Fruit fly (Drosophila melanogaster) whole organism, prepupa: Measurements from ENCODE around the gene Cht7.

Source experiments
- CG10631 ChIP-seq: fragments of 200-800 bp; sonication (Bioruptor generic); optimal IDR thresholded peaks from 2 replicates; lab custom pipeline; 2016; ENCODE audit warnings: missing biosample characterization, missing genetic modification characterization
- CG11294 ChIP-seq: fragments of 200-800 bp; sonication (Bioruptor generic); IDR thresholded peaks from 2 replicates; pipeline ENCODE4 v1.3.6; 2022; ENCODE audit warnings: missing biosample characterization, missing genetic modification characterization
- CG11762 ChIP-seq: fragments of 200-800 bp; sonication (Bioruptor generic); optimal IDR thresholded peaks from 3 replicates; lab custom pipeline; 2016; ENCODE audit warnings: missing biosample characterization, missing genetic modification characterization; ENCODE audit not compliant: insufficient read depth
- CG11902 ChIP-seq: fragments of 200-800 bp; sonication (Bioruptor generic); optimal IDR thresholded peaks from 3 replicates; lab custom pipeline; 2016; ENCODE audit warnings: missing biosample characterization, missing genetic modification characterization
- CG1621 ChIP-seq: fragments of 200-800 bp; sonication (Bioruptor generic); optimal IDR thresholded peaks from 3 replicates; lab custom pipeline; 2018; ENCODE audit warnings: missing biosample characterization, mild to moderate bottlenecking, missing genetic modification characterization
- CG16779 ChIP-seq: fragments of 200-800 bp; sonication (Bioruptor generic); optimal IDR thresholded peaks from 3 replicates; lab custom pipeline; 2017; ENCODE audit warnings: missing biosample characterization, mild to moderate bottlenecking, missing genetic modification characterization
- CG3032 ChIP-seq: fragments of 200-800 bp; optimal IDR thresholded peaks from 2 replicates; lab custom pipeline; 2019; ENCODE audit warnings: missing biosample characterization, mild to moderate bottlenecking, missing genetic modification characterization, moderate library complexity
- CG34406 ChIP-seq: fragments of 200-800 bp; sonication (Bioruptor generic); optimal IDR thresholded peaks from 3 replicates; lab custom pipeline; 2016; ENCODE audit warnings: missing biosample characterization, missing genetic modification characterization
- CG3919 ChIP-seq: fragments of 200-800 bp; sonication (Bioruptor generic); optimal IDR thresholded peaks from 3 replicates; lab custom pipeline; 2016; ENCODE audit warnings: missing biosample characterization, missing genetic modification characterization
- CG4318 ChIP-seq: fragments of 200-800 bp; sonication (Bioruptor generic); optimal IDR thresholded peaks from 3 replicates; lab custom pipeline; 2017; ENCODE audit warnings: missing biosample characterization, mild to moderate bottlenecking, missing genetic modification characterization
- CG6163 ChIP-seq: fragments of 200-800 bp; sonication (Bioruptor generic); IDR thresholded peaks from 3 replicates; pipeline ENCODE4 v1.3.6; 2022; ENCODE audit warnings: missing biosample characterization, missing genetic modification characterization
- CG6276 ChIP-seq: fragments of 200-800 bp; sonication (Bioruptor generic); optimal IDR thresholded peaks from 2 replicates; lab custom pipeline; 2017; ENCODE audit warnings: missing biosample characterization, mild to moderate bottlenecking, missing genetic modification characterization
- CG6854 ChIP-seq: fragments of 200-800 bp; sonication (Bioruptor generic); optimal IDR thresholded peaks from 2 replicates; lab custom pipeline; 2017; ENCODE audit warnings: missing biosample characterization, mild to moderate bottlenecking, missing genetic modification characterization
- CG7368 ChIP-seq: fragments of 200-800 bp; sonication (Bioruptor generic); optimal IDR thresholded peaks from 3 replicates; lab custom pipeline; 2016; ENCODE audit warnings: missing biosample characterization, missing genetic modification characterization
- CG8119 ChIP-seq: fragments of 200-800 bp; sonication (Bioruptor generic); IDR thresholded peaks from 3 replicates; pipeline ENCODE4 v1.3.6; 2022; ENCODE audit warnings: missing biosample characterization, missing genetic modification characterization
- CG8319 ChIP-seq: fragments of 200-800 bp; sonication (Bioruptor generic); optimal IDR thresholded peaks from 3 replicates; lab custom pipeline; 2016; ENCODE audit warnings: missing biosample characterization, missing genetic modification characterization
- CG8632 ChIP-seq: fragments of 200-800 bp; sonication (Bioruptor generic); optimal IDR thresholded peaks from 3 replicates; lab custom pipeline; 2016; ENCODE audit warnings: missing biosample characterization, missing genetic modification characterization
- CG9139 ChIP-seq: fragments of 200-800 bp; sonication (Bioruptor generic); optimal IDR thresholded peaks from 3 replicates; lab custom pipeline; 2017; ENCODE audit warnings: missing biosample characterization, mild to moderate bottlenecking, missing genetic modification characterization
- Eip75B ChIP-seq: fragments of 200-800 bp; sonication (Bioruptor generic); optimal IDR thresholded peaks from 3 replicates; lab custom pipeline; 2016; ENCODE audit warnings: missing biosample characterization, missing genetic modification characterization
- Eip78C ChIP-seq: fragments of 200-800 bp; sonication (Bioruptor generic); peaks from one replicate; lab custom pipeline; 2016; ENCODE audit warnings: missing biosample characterization, missing genetic modification characterization
- Ets21C ChIP-seq: fragments of 200-800 bp; sonication (Bioruptor generic); optimal IDR thresholded peaks from 3 replicates; lab custom pipeline; 2016; ENCODE audit warnings: missing biosample characterization, missing genetic modification characterization
- Ets96B ChIP-seq: fragments of 200-800 bp; optimal IDR thresholded peaks from 2 replicates; lab custom pipeline; 2019; ENCODE audit warnings: missing biosample characterization, mild to moderate bottlenecking, missing genetic modification characterization, moderate library complexity
- Hr4 ChIP-seq: fragments of 200-800 bp; sonication (Bioruptor generic); optimal IDR thresholded peaks from 3 replicates; lab custom pipeline; 2016; ENCODE audit warnings: missing biosample characterization, missing genetic modification characterization
- Lpt ChIP-seq: fragments of 200-800 bp; sonication (Bioruptor generic); optimal IDR thresholded peaks from 3 replicates; lab custom pipeline; 2016; ENCODE audit warnings: missing biosample characterization, missing genetic modification characterization
- Met ChIP-seq: fragments of 200-800 bp; sonication (Bioruptor generic); optimal IDR thresholded peaks from 3 replicates; lab custom pipeline; 2016; ENCODE audit warnings: missing biosample characterization, missing genetic modification characterization
- OdsH ChIP-seq: fragments of 200-800 bp; sonication (Bioruptor generic); optimal IDR thresholded peaks from 3 replicates; lab custom pipeline; 2016; ENCODE audit warnings: missing biosample characterization, missing genetic modification characterization
- Sox102F ChIP-seq: fragments of 200-800 bp; sonication (Bioruptor generic); optimal IDR thresholded peaks from 2 replicates; lab custom pipeline; 2016; ENCODE audit warnings: missing biosample characterization, mild to moderate bottlenecking, missing genetic modification characterization
- achi ChIP-seq: fragments of 200-800 bp; sonication (Bioruptor generic); optimal IDR thresholded peaks from 3 replicates; lab custom pipeline; 2016; ENCODE audit warnings: missing biosample characterization, missing genetic modification characterization
- cyc ChIP-seq: fragments of 200-800 bp; sonication (Bioruptor generic); optimal IDR thresholded peaks from 3 replicates; lab custom pipeline; 2016; ENCODE audit warnings: missing biosample characterization, missing genetic modification characterization
- dac ChIP-seq: fragments of 200-800 bp; sonication (Bioruptor generic); optimal IDR thresholded peaks from 2 replicates; lab custom pipeline; 2017; ENCODE audit warnings: missing biosample characterization, mild to moderate bottlenecking, missing genetic modification characterization
- eg ChIP-seq: fragments of 200-800 bp; sonication (Bioruptor generic); IDR thresholded peaks from 3 replicates; pipeline ENCODE4 v1.3.6; 2022; ENCODE audit warnings: missing biosample characterization, missing genetic modification characterization
- fd59A ChIP-seq: fragments of 200-800 bp; sonication (Bioruptor generic); optimal IDR thresholded peaks from 2 replicates; lab custom pipeline; 2017; ENCODE audit warnings: missing biosample characterization, mild to moderate bottlenecking, missing genetic modification characterization, missing genetic modification reagents
- fd85E ChIP-seq: fragments of 200-800 bp; sonication (Bioruptor generic); optimal IDR thresholded peaks from 3 replicates; lab custom pipeline; 2016; ENCODE audit warnings: missing biosample characterization, missing genetic modification characterization
- fkh ChIP-seq: fragments of 200-800 bp; sonication (Bioruptor generic); optimal IDR thresholded peaks from 3 replicates; lab custom pipeline; 2017; ENCODE audit warnings: missing biosample characterization, mild to moderate bottlenecking, missing genetic modification characterization, moderate library complexity
- net ChIP-seq: fragments of 200-800 bp; sonication (Bioruptor generic); optimal IDR thresholded peaks from 3 replicates; lab custom pipeline; 2016; ENCODE audit warnings: missing biosample characterization, missing genetic modification characterization
- pdm3 ChIP-seq: fragments of 200-800 bp; sonication (Bioruptor generic); optimal IDR thresholded peaks from 3 replicates; lab custom pipeline; 2016; ENCODE audit warnings: missing biosample characterization, missing genetic modification characterization
- salr ChIP-seq, 2 experiments: fragments of 200-800 bp; sonication (Bioruptor generic); optimal IDR thresholded peaks; 3 replicates each; lab custom pipeline; 2016 to 2018; ENCODE audit warnings: missing biosample characterization in 2 of 2, missing genetic modification characterization in 2 of 2, mild to moderate bottlenecking in 1 of 2
- spab ChIP-seq: fragments of 200-800 bp; sonication (Bioruptor generic); optimal IDR thresholded peaks from 2 replicates; lab custom pipeline; 2017; ENCODE audit warnings: missing biosample characterization, mild to moderate bottlenecking, missing genetic modification characterization, missing genetic modification reagents
- ss ChIP-seq, 2 experiments: fragments of 200-800 bp; sonication (Bioruptor generic); optimal IDR thresholded peaks; 2 replicates in 1 of 2; 3 replicates in 1 of 2; lab custom pipeline; 2017 to 2018; ENCODE audit warnings: mild to moderate bottlenecking in 2 of 2, missing biosample characterization in 2 of 2, missing genetic modification characterization in 2 of 2, moderate library complexity in 1 of 2
- svp ChIP-seq: fragments of 200-800 bp; sonication (Bioruptor generic); peaks from one replicate; lab custom pipeline; 2016; ENCODE audit warnings: missing biosample characterization, missing genetic modification characterization

Cht7 gene

dm6 chr3L:3077568-3078107 is 29.1 kb downstream of the Cht7 start (continued):
- peak; percentile 31 for TF ChIP-seq Ets96B
- TF ChIP-seq CG6276: peak; percentile 62
- peak; percentile 46 for TF ChIP-seq Eip75B (GFP tag; lab: Kevin White, UChicago)
- TF ChIP-seq CG16779 (tag; lab: Kevin White, UChicago): peak; percentile 62
- peak; percentile 1 for TF ChIP-seq dac (GFP tag; lab: Kevin White, UChicago)
- TF ChIP-seq CG11294 (GFP tag; lab: Robert Waterston, UW): 0 out of 2 replicates have a peak, but pooled peaks have one; percentile 9
- TF ChIP-seq Sox102F (GFP tag; lab: Kevin White, UChicago): peak; percentile 86
- peak; percentile 23 for TF ChIP-seq cyc (GFP tag; lab: Kevin White, UChicago)
- TF ChIP-seq Eip78C (GFP tag; lab: Kevin White, UChicago): peak; percentile 83
- TF ChIP-seq CG11762: no peak
- TF ChIP-seq achi (GFP tag; lab: Kevin White, UChicago): peak; percentile 69
- no peak for TF ChIP-seq Ets21C (GFP tag; lab: Kevin White, UChicago)
- TF ChIP-seq CG8319 (GFP tag; lab: Kevin White, UChicago): no peak
- peak; percentile 72 for TF ChIP-seq Met (GFP tag; lab: Kevin White, UChicago)
- peak; percentile 91 for TF ChIP-seq CG8119
- TF ChIP-seq eg (GFP tag; lab: Robert Waterston, UW): peak; percentile 77
- peak; percentile 7 for TF ChIP-seq CG9139 (GFP tag; lab: Kevin White, UChicago)
- peak; percentile 48 for TF ChIP-seq CG3919
- TF ChIP-seq fd59A (GFP tag; lab: Kevin White, UChicago): peak; percentile 16
- peak; percentile 38 for TF ChIP-seq OdsH
- peak; percentile 2 for TF ChIP-seq fd85E
- peak; percentile 94 for TF ChIP-seq svp (GFP tag; lab: Kevin White, UChicago)
- TF ChIP-seq CG10631 (GFP tag; lab: Kevin White, UChicago): peak; percentile 12
- no peak for TF ChIP-seq CG4318 (GFP tag; lab: Kevin White, UChicago)
- TF ChIP-seq Lpt (GFP tag; lab: Kevin White, UChicago): peak; percentile 80
- peak; percentile 62 for TF ChIP-seq CG34406
- peak; percentile 73 for TF ChIP-seq CG6854 (GFP tag; lab: Kevin White, UChicago)
- peak; percentile 32 for TF ChIP-seq CG3032 (tag; lab: Kevin White, UChicago)

- TF ChIP-seq CG1621 (no peak), eg (GFP tag; lab: Robert Waterston, UW) (0 out of 3 replicates have a peak, but pooled peaks have one; percentile 0), svp (GFP tag; lab: Kevin White, UChicago) (no peak), cyc (GFP tag; lab: Kevin White, UChicago) (no peak), CG8632 (no peak), salr (GFP tag; optimal IDR thresholded peaks at IDR 0.05; lab: Kevin White, UChicago) (no peak)
Observed at dm6 chr3L:3076954-3077353, 29.8 kb downstream of the Cht7 start.

DNA sequence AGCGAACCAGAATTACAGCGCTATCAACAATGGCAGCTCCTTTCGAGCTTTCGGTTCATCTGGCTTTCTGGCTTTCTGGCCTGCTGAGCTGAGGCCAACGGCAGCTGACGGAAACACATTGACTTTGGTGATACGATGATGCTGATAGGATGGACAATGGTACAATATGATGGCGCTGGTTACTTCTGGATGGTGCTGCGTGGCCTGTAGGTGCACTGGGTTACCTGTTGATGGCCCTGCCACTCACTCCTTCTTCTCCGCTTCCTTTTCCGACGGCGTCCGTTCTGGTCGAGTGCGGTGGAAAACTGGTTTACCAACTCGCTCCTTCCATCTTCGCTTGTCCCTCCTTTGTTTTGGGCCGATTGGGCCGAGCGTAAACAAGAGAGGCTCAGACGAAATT is 32.0 kb downstream of the Cht7 start:
- TF ChIP-seq CG8119 (no peak), CG6854 (GFP tag; lab: Kevin White, UChicago) (peak; percentile 70), Eip78C (GFP tag; lab: Kevin White, UChicago) (no peak), CG3032 (tag; lab: Kevin White, UChicago) (no peak), eg (GFP tag; lab: Robert Waterston, UW) (no peak), OdsH (no peak), CG6163 (GFP tag; lab: Robert Waterston, UW) (0 out of 3 replicates have a peak, but pooled peaks have one; percentile 18), fkh (GFP tag; lab: Kevin White, UChicago) (no peak), spab (no peak), CG1621 (no peak), CG11902 (no peak), CG11294 (GFP tag; lab: Robert Waterston, UW) (no peak), cyc (GFP tag; lab: Kevin White, UChicago) (no peak), CG8319 (GFP tag; lab: Kevin White, UChicago) (no peak), salr (GFP tag; optimal IDR thresholded peaks at IDR 0.05; lab: Kevin White, UChicago) (no peak), achi (GFP tag; lab: Kevin White, UChicago) (no peak), CG3919 (no peak), CG11762 (no peak), CG7368 (GFP tag; lab: Kevin White, UChicago) (no peak), Eip75B (GFP tag; lab: Kevin White, UChicago) (no peak), Hr4 (GFP tag; lab: Kevin White, UChicago) (no peak), pdm3 (GFP tag; lab: Kevin White, UChicago) (no peak), net (GFP tag; lab: Kevin White, UChicago) (no peak), ss (GFP tag; optimal IDR thresholded peaks at IDR 0.05; lab: Kevin White, UChicago) (peak in 1 of 2 experiments; percentile 16)
